Worm (Caenorhabditis elegans): Measurements from ENCODE around the gene tpst-1.

tpst-1 gene

ce11 chrIII:12615859-12616439 lies 46.1 kb downstream of the tpst-1 start:
- TF ChIP-seq ceh-14 (tag; optimal IDR thresholded peaks at IDR 0.05) (peak; percentile 35), sox-2 (GFP tag; IDR thresholded peaks at IDR 0.05) (0 out of 2 replicates have a peak, but pooled peaks have one; percentile 2), unc-42 (tag; optimal IDR thresholded peaks at IDR 0.05) (peak; percentile 63), ref-2 (tag; optimal IDR thresholded peaks at IDR 0.05) (peak; percentile 1), ttx-3 (tag; optimal IDR thresholded peaks at IDR 0.05) (peak; percentile 22), nfya-1 (tag; optimal IDR thresholded peaks at IDR 0.05) (peak; percentile 10), unc-3 (GFP tag; conservative IDR thresholded peaks at IDR 0.05) (no peak; the same call in 1 of the 2 replicates), unc-3 (tag; optimal IDR thresholded peaks at IDR 0.05) (no peak), nhr-232 (tag; optimal IDR thresholded peaks at IDR 0.05) (no peak), madf-2 (tag; optimal IDR thresholded peaks at IDR 0.05) (peak; percentile 4)

- TF ChIP-seq K09A11.1 (tag; optimal IDR thresholded peaks at IDR 0.05; ENCODE audit: insufficient read depth) = no peak
- TF ChIP-seq ceh-22 (tag; optimal IDR thresholded peaks at IDR 0.05) = no peak
- no peak for TF ChIP-seq ref-2 (tag; optimal IDR thresholded peaks at IDR 0.05)
- TF ChIP-seq ttx-3 (tag; optimal IDR thresholded peaks at IDR 0.05) = peak; percentile 80
- peak; percentile 1 for TF ChIP-seq T23F11.4 (GFP tag; optimal IDR thresholded peaks at IDR 0.05)
- no peak for TF ChIP-seq unc-3 (GFP tag; conservative IDR thresholded peaks at IDR 0.05)
- no peak for TF ChIP-seq unc-3 (tag; optimal IDR thresholded peaks at IDR 0.05)
- TF ChIP-seq hlh-30 (tag; optimal IDR thresholded peaks at IDR 0.05; ENCODE audit: insufficient read depth) = peak; percentile 86
- TF ChIP-seq tbx-7 (tag; optimal IDR thresholded peaks at IDR 0.05) = no peak
- TF ChIP-seq C08G9.2 (tag; optimal IDR thresholded peaks at IDR 0.05) = no peak
- TF ChIP-seq unc-42 (tag; optimal IDR thresholded peaks at IDR 0.05) = peak; percentile 42
- peak; percentile 29 for TF ChIP-seq ama-1 (optimal IDR thresholded peaks at IDR 0.05)
- TF ChIP-seq sox-4 (tag; optimal IDR thresholded peaks at IDR 0.05) = no peak
- peak; percentile 0 for TF ChIP-seq ceh-14 (tag; optimal IDR thresholded peaks at IDR 0.05)
- TF ChIP-seq ceh-45 (GFP tag; IDR thresholded peaks at IDR 0.05) = no peak
- peak; percentile 47 for TF ChIP-seq nfya-1 (tag; optimal IDR thresholded peaks at IDR 0.05)
- TF ChIP-seq elt-2 (tag; optimal IDR thresholded peaks at IDR 0.05) = peak; percentile 64
- TF ChIP-seq tbx-2 (tag; optimal IDR thresholded peaks at IDR 0.05) = peak; percentile 44
These were observed 47.2 kb downstream of the tpst-1 start for ce11 chrIII:12614669-12615451.

- TF ChIP-seq hlh-30 (tag; optimal IDR thresholded peaks at IDR 0.05; ENCODE audit: insufficient read depth) (no peak), rnt-1 (tag; optimal IDR thresholded peaks at IDR 0.05) (no peak), fkh-10 (GFP tag; optimal IDR thresholded peaks at IDR 0.05) (no peak), hlh-13 (GFP tag; optimal IDR thresholded peaks at IDR 0.05) (no peak), pha-4 (tag; optimal IDR thresholded peaks at IDR 0.05) (no peak), che-1 (tag; optimal IDR thresholded peaks at IDR 0.05) (no peak), ceh-31 (tag; optimal IDR thresholded peaks at IDR 0.05) (no peak), unc-86 (tag; optimal IDR thresholded peaks at IDR 0.05) (no peak), eyg-1 (tag; optimal IDR thresholded peaks at IDR 0.05) (no peak), ceh-24 (tag; optimal IDR thresholded peaks at IDR 0.05) (no peak), tbx-7 (tag; optimal IDR thresholded peaks at IDR 0.05) (no peak), ceh-30 (tag; optimal IDR thresholded peaks at IDR 0.05) (no peak), zip-5 (tag; optimal IDR thresholded peaks at IDR 0.05) (no peak), K09A11.1 (tag; optimal IDR thresholded peaks at IDR 0.05; ENCODE audit: insufficient read depth) (no peak), ets-4 (tag; optimal IDR thresholded peaks at IDR 0.05) (no peak), ceh-22 (tag; optimal IDR thresholded peaks at IDR 0.05) (no peak), sox-2 (GFP tag; IDR thresholded peaks at IDR 0.05) (no peak)
These were observed 47.9 kb downstream of the tpst-1 start for ce11 chrIII:12614161-12614560.
